Fruit fly (Drosophila melanogaster) whole organism, embryonic: ENCODE data around the gene CG11241.

Experiments used
- Asciz ChIP-seq: fragments of 200-800 bp; sonication (Bioruptor generic); optimal IDR thresholded peaks from 2 replicates; lab custom pipeline; 2017; ENCODE audit warnings: missing biosample characterization, mild to moderate bottlenecking, missing genetic modification characterization, missing genetic modification reagents
- Atf3 ChIP-seq: fragments of 200-800 bp; sonication (Bioruptor generic); optimal IDR thresholded peaks from 3 replicates; lab custom pipeline; 2016; ENCODE audit warnings: missing biosample characterization, missing genetic modification characterization
- BtbVII ChIP-seq: fragments of 200-800 bp; sonication (Bioruptor generic); optimal IDR thresholded peaks from 3 replicates; lab custom pipeline; 2017; ENCODE audit warnings: missing biosample characterization, mild to moderate bottlenecking, missing genetic modification characterization
- C15 ChIP-seq: fragments of 200-800 bp; sonication (Bioruptor generic); IDR thresholded peaks from 3 replicates; pipeline ENCODE4 v1.3.6; 2022; ENCODE audit warnings: missing biosample characterization, missing genetic modification characterization
- CG10321 ChIP-seq: fragments of 200-800 bp; sonication (Bioruptor generic); IDR thresholded peaks from 2 replicates; pipeline ENCODE4 v1.3.6; 2022; ENCODE audit warnings: missing biosample characterization, missing genetic modification characterization
- CG11085 ChIP-seq: fragments of 200-800 bp; sonication (Bioruptor generic); IDR thresholded peaks from 2 replicates; pipeline ENCODE4 v1.3.6; 2022; ENCODE audit warnings: missing biosample characterization, missing genetic modification characterization
- CG11093 ChIP-seq: fragments of 200-800 bp; sonication (Bioruptor generic); IDR thresholded peaks from 3 replicates; pipeline ENCODE4 v1.3.6; 2022; ENCODE audit warnings: missing biosample characterization, missing genetic modification characterization
- CG11723 ChIP-seq: fragments of 200-800 bp; sonication (Bioruptor generic); optimal IDR thresholded peaks from 2 replicates; lab custom pipeline; 2017; ENCODE audit warnings: missing biosample characterization, mild to moderate bottlenecking, missing genetic modification characterization
- CG13123 ChIP-seq: fragments of 200-800 bp; sonication (Bioruptor generic); optimal IDR thresholded peaks from 2 replicates; lab custom pipeline; 2016; ENCODE audit warnings: missing biosample characterization, missing genetic modification characterization
- CG13624 ChIP-seq: fragments of 200-800 bp; sonication (Bioruptor generic); optimal IDR thresholded peaks from 2 replicates; lab custom pipeline; 2016; ENCODE audit warnings: missing biosample characterization, missing genetic modification characterization
- CG14050 ChIP-seq: fragments of 200-800 bp; sonication (Bioruptor generic); IDR thresholded peaks from 3 replicates; pipeline ENCODE4 v1.3.6; 2022; ENCODE audit warnings: missing biosample characterization, missing genetic modification characterization
- CG14710 ChIP-seq: fragments of 200-800 bp; sonication (Bioruptor generic); optimal IDR thresholded peaks from 3 replicates; lab custom pipeline; 2019; ENCODE audit warnings: missing biosample characterization, mild to moderate bottlenecking, missing genetic modification characterization, moderate library complexity
- CG15601 ChIP-seq: fragments of 200-800 bp; sonication (Bioruptor generic); optimal IDR thresholded peaks from 3 replicates; lab custom pipeline; 2019; ENCODE audit warnings: missing biosample characterization, mild to moderate bottlenecking, missing genetic modification characterization, moderate library complexity
- CG1832 ChIP-seq: fragments of 200-800 bp; sonication (Bioruptor generic); optimal IDR thresholded peaks from 2 replicates; lab custom pipeline; 2017; ENCODE audit warnings: missing biosample characterization, mild to moderate bottlenecking, missing genetic modification characterization, inconsistent platforms
- CG2116 ChIP-seq: fragments of 200-800 bp; sonication (Bioruptor generic); optimal IDR thresholded peaks from 3 replicates; lab custom pipeline; 2018; ENCODE audit warnings: missing biosample characterization, mild to moderate bottlenecking, missing genetic modification characterization
- CG30020 ChIP-seq: fragments of 200-800 bp; optimal IDR thresholded peaks from 2 replicates; lab custom pipeline; 2019; ENCODE audit warnings: missing biosample characterization, mild to moderate bottlenecking, missing genetic modification characterization, moderate library complexity
- CG3995 ChIP-seq: fragments of 200-800 bp; sonication (Bioruptor generic); optimal IDR thresholded peaks from 3 replicates; lab custom pipeline; 2016; ENCODE audit warnings: missing biosample characterization, missing genetic modification characterization
- CG4282 ChIP-seq: fragments of 200-800 bp; sonication (Bioruptor generic); optimal IDR thresholded peaks from 2 replicates; lab custom pipeline; 2016; ENCODE audit warnings: missing biosample characterization, missing genetic modification characterization
- CG4328 ChIP-seq: fragments of 200-800 bp; sonication (Bioruptor generic); optimal IDR thresholded peaks from 3 replicates; lab custom pipeline; 2017; ENCODE audit warnings: missing biosample characterization, missing genetic modification reagents, missing genetic modification characterization
- CG6272 ChIP-seq: fragments of 200-800 bp; sonication (Bioruptor generic); IDR thresholded peaks from 2 replicates; pipeline ENCODE4 v1.3.6; 2022; ENCODE audit warnings: missing biosample characterization, missing genetic modification characterization
- CG7271 ChIP-seq: fragments of 200-800 bp; sonication (Bioruptor generic); optimal IDR thresholded peaks from 2 replicates; lab custom pipeline; 2018; ENCODE audit warnings: missing biosample characterization, mild to moderate bottlenecking, missing genetic modification characterization, moderate library complexity
- CG7839 ChIP-seq: fragments of 200-800 bp; sonication (Bioruptor generic); optimal IDR thresholded peaks from 3 replicates; lab custom pipeline; 2018; ENCODE audit warnings: missing biosample characterization, mild to moderate bottlenecking, missing genetic modification characterization, moderate library complexity
- CG7987 ChIP-seq: fragments of 200-800 bp; sonication (Bioruptor generic); optimal IDR thresholded peaks from 2 replicates; lab custom pipeline; 2018; ENCODE audit warnings: missing biosample characterization, mild to moderate bottlenecking, missing genetic modification characterization, moderate library complexity
- Drgx ChIP-seq: fragments of 200-800 bp; sonication (Bioruptor generic); IDR thresholded peaks from 2 replicates; pipeline ENCODE4 v1.3.6; 2022; ENCODE audit warnings: missing biosample characterization, missing genetic modification characterization
- Fer1 ChIP-seq: fragments of 200-800 bp; sonication (Bioruptor generic); optimal IDR thresholded peaks from 2 replicates; lab custom pipeline; 2017; ENCODE audit warnings: missing biosample characterization, mild to moderate bottlenecking, missing genetic modification characterization
- Hr39 ChIP-seq: fragments of >200 bp; optimal IDR thresholded peaks from 2 replicates; lab custom pipeline; 2017
- Hr78 ChIP-seq, 2 experiments: fragments of 200-800 bp in 1 of 2; fragments of >200 bp in 1 of 2; sonication (Bioruptor generic) in 1 of 2; optimal IDR thresholded peaks; 2 replicates each; lab custom pipeline; 2017 to 2019; ENCODE audit warnings: missing biosample characterization in 2 of 2, missing genetic modification characterization in 2 of 2, mild to moderate bottlenecking in 1 of 2, moderate library complexity in 1 of 2
- Sin3A ChIP-seq: fragments of >200 bp; optimal IDR thresholded peaks from 2 replicates; lab custom pipeline; 2018
- Sox102F ChIP-seq: fragments of 200-800 bp; sonication (Bioruptor generic); optimal IDR thresholded peaks from 2 replicates; lab custom pipeline; 2018; ENCODE audit warnings: missing biosample characterization, mild to moderate bottlenecking, missing genetic modification characterization, moderate library complexity
- Tbp ChIP-seq: fragments of >200 bp; optimal IDR thresholded peaks from 2 replicates; lab custom pipeline; 2018; ENCODE audit warnings: missing biosample characterization, missing genetic modification characterization
- Xbp1 ChIP-seq: fragments of 200-800 bp; sonication (Bioruptor generic); optimal IDR thresholded peaks from 3 replicates; lab custom pipeline; 2016; ENCODE audit warnings: missing biosample characterization, mild to moderate bottlenecking, missing genetic modification characterization
- aop ChIP-seq: fragments of 200-800 bp; sonication (Bioruptor generic); IDR thresholded peaks from 2 replicates; pipeline ENCODE4 v1.3.6; 2022; ENCODE audit warnings: missing biosample characterization, missing genetic modification characterization
- ap ChIP-seq: fragments of 200-800 bp; sonication (Bioruptor generic); IDR thresholded peaks from 2 replicates; pipeline ENCODE4 v1.3.6; 2022; ENCODE audit warnings: missing biosample characterization, missing genetic modification characterization
- ara ChIP-seq: fragments of 200-800 bp; sonication (Bioruptor generic); IDR thresholded peaks from 2 replicates; pipeline ENCODE4 v1.3.6; 2022; ENCODE audit warnings: missing biosample characterization, missing genetic modification characterization
- bowl ChIP-seq: fragments of 200-800 bp; sonication (Bioruptor generic); IDR thresholded peaks from 2 replicates; pipeline ENCODE4 v1.3.6; 2022; ENCODE audit warnings: missing biosample characterization, missing genetic modification characterization
- bsh ChIP-seq, 2 experiments: fragments of 200-800 bp; sonication (Bioruptor generic); optimal IDR thresholded peaks; 2 replicates each; lab custom pipeline; 2017 to 2018; ENCODE audit warnings: mild to moderate bottlenecking in 2 of 2, missing biosample characterization in 2 of 2, missing genetic modification characterization in 2 of 2, moderate library complexity in 1 of 2
- cwo ChIP-seq: fragments of 200-800 bp; sonication (Bioruptor generic); optimal IDR thresholded peaks from 3 replicates; lab custom pipeline; 2017; ENCODE audit warnings: missing biosample characterization, missing genetic modification characterization, mild to moderate bottlenecking, moderate library complexity, missing genetic modification reagents
- eve ChIP-seq, 2 experiments: fragments of >200 bp; optimal IDR thresholded peaks; 2 replicates each; lab custom pipeline; 2017; ENCODE audit warnings: missing biosample characterization in 2 of 2, missing genetic modification characterization in 2 of 2
- fru ChIP-seq: fragments of >200 bp; optimal IDR thresholded peaks from 2 replicates; lab custom pipeline; 2017
- gcm ChIP-seq: fragments of 200-800 bp; sonication (Bioruptor generic); optimal IDR thresholded peaks from 2 replicates; lab custom pipeline; 2019; ENCODE audit warnings: missing biosample characterization, mild to moderate bottlenecking, missing genetic modification characterization, moderate library complexity
- jigr1 ChIP-seq: fragments of 200-800 bp; sonication (Bioruptor generic); IDR thresholded peaks from 3 replicates; pipeline ENCODE4 v1.3.6; 2022; ENCODE audit warnings: missing biosample characterization, missing genetic modification characterization
- maf-S ChIP-seq: fragments of 200-800 bp; sonication (Bioruptor generic); optimal IDR thresholded peaks from 2 replicates; lab custom pipeline; 2016; ENCODE audit warnings: missing biosample characterization, missing genetic modification characterization
- odd ChIP-seq: fragments of 200-800 bp; sonication (Bioruptor generic); optimal IDR thresholded peaks from 2 replicates; lab custom pipeline; 2017; ENCODE audit warnings: missing biosample characterization, mild to moderate bottlenecking, missing genetic modification characterization
- pros ChIP-seq: fragments of 200-800 bp; sonication (Bioruptor generic); optimal IDR thresholded peaks from 3 replicates; lab custom pipeline; 2019; ENCODE audit warnings: missing biosample characterization, mild to moderate bottlenecking, missing genetic modification characterization, moderate library complexity
- schlank ChIP-seq: fragments of 200-800 bp; sonication (Bioruptor generic); optimal IDR thresholded peaks from 2 replicates; lab custom pipeline; 2018; ENCODE audit warnings: missing biosample characterization, mild to moderate bottlenecking, missing genetic modification characterization
- sd ChIP-seq: fragments of 200-800 bp; sonication (Bioruptor generic); optimal IDR thresholded peaks from 3 replicates; lab custom pipeline; 2018; ENCODE audit warnings: missing biosample characterization, mild to moderate bottlenecking, missing genetic modification characterization, moderate library complexity
- sisA ChIP-seq: fragments of 200-800 bp; sonication (Bioruptor generic); IDR thresholded peaks from 2 replicates; pipeline ENCODE4 v1.3.6; 2022; ENCODE audit warnings: missing biosample characterization, missing genetic modification characterization
- sr ChIP-seq: fragments of 200-800 bp; sonication (Bioruptor generic); IDR thresholded peaks from 3 replicates; pipeline ENCODE4 v1.3.6; 2022; ENCODE audit warnings: missing biosample characterization, missing genetic modification characterization
- vnd ChIP-seq: fragments of 200-800 bp; sonication (Bioruptor generic); IDR thresholded peaks from 3 replicates; pipeline ENCODE4 v1.3.6; 2022; ENCODE audit warnings: missing biosample characterization, missing genetic modification characterization; ENCODE audit not compliant: partially characterized antibody
- zen2 ChIP-seq: fragments of 200-800 bp; sonication (Bioruptor generic); IDR thresholded peaks from 3 replicates; pipeline ENCODE4 v1.3.6; 2022; ENCODE audit warnings: missing biosample characterization, missing genetic modification characterization; ENCODE audit not compliant: partially characterized antibody

The CG11241 gene

DNA sequence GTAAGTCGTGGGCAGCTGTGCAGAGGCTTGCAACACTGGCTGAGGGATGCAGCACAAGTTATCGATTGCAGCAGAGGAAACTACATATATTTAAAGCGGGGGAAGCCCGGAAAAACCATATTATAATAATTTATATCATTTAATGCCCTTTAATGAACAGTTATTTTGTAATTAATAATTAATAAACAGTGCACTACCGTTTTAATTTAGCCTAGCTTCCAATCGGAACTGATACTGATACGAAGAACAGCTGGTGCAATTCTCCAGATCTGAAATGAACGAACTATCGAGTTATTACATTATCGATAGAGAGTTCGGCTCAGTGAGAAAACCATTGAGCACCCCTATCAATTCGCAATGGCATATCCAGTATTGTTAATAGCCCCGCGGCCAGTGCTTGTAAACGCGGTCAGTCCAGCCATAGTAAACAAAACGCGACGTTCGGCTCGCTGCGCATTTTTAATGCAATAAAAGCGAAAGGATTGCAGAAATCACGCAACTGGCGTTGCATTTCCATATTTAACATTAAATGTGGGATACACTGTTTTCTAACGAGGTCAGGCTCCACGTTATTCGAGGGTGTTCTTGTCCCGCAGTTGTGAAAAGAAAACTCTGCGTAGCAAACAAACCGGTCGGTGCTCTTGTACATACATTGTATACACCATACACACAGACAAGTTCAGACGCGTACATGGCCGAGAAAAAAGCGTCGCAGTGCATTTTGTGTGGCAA, 3.3 kb upstream of the CG11241 start, which contains the start of gene CG7369 (continued):
- peak; percentile 71 for TF ChIP-seq Sox102F (GFP tag; lab: Kevin White, UChicago)
- TF ChIP-seq Hr39 (lab: Kevin White, UChicago), result peak; percentile 58
- peak; percentile 61 for TF ChIP-seq sd
- TF ChIP-seq ap (GFP tag; lab: Robert Waterston, UW), result peak; percentile 47
- no peak for TF ChIP-seq pros (GFP tag; lab: Kevin White, UChicago)
- peak; percentile 74 for TF ChIP-seq CG13123 (GFP tag; lab: Kevin White, UChicago)
- TF ChIP-seq gcm (GFP tag; lab: Kevin White, UChicago), result peak; percentile 55
- TF ChIP-seq sisA (GFP tag; lab: Robert Waterston, UW), result peak; percentile 79; the same call in 1 of the 2 replicates
- TF ChIP-seq Fer1 (GFP tag; lab: Kevin White, UChicago), result peak; percentile 80
- no peak; the same call in none of the 2 replicates for TF ChIP-seq CG11085
- TF ChIP-seq ara (GFP tag; lab: Robert Waterston, UW), result peak; percentile 67
- TF ChIP-seq maf-S, result peak; percentile 4
- TF ChIP-seq CG30020, result peak; percentile 86
- TF ChIP-seq CG4282 (GFP tag; lab: Kevin White, UChicago), result peak; percentile 53
- no peak for TF ChIP-seq fru (lab: Kevin White, UChicago)
- peak; percentile 82 for TF ChIP-seq CG13624 (GFP tag; lab: Kevin White, UChicago)
- TF ChIP-seq schlank (tag; lab: Kevin White, UChicago), result peak; percentile 61
- peak; percentile 71 for TF ChIP-seq CG15601
- peak; percentile 83 for TF ChIP-seq CG11723 (GFP tag; lab: Kevin White, UChicago)
- TF ChIP-seq CG6272 (GFP tag; lab: Robert Waterston, UW), result peak; percentile 75
- peak; percentile 38 for TF ChIP-seq CG7987 (GFP tag; lab: Kevin White, UChicago)
- TF ChIP-seq BtbVII (GFP tag; lab: Kevin White, UChicago), result peak; percentile 81
- no peak for TF ChIP-seq aop (GFP tag; lab: Robert Waterston, UW)
- TF ChIP-seq CG14050, result peak; percentile 52; the same call in 2 of the 3 replicates
- no peak for TF ChIP-seq CG10321
- TF ChIP-seq CG1832 (GFP tag; lab: Kevin White, UChicago), result no peak
- peak; percentile 74 for TF ChIP-seq CG3995
- TF ChIP-seq zen2, result peak; percentile 34; the same call in 1 of the 3 replicates
- TF ChIP-seq vnd (GFP tag; lab: Robert Waterston, UW), result peak; percentile 69; the same call in 2 of the 3 replicates
- peak; percentile 97 for TF ChIP-seq Sin3A (lab: Kevin White, UChicago)
- TF ChIP-seq C15 (GFP tag; lab: Robert Waterston, UW), result no peak
- TF ChIP-seq eve (GFP tag; optimal IDR thresholded peaks at IDR 0.05; lab: Kevin White, UChicago), result no peak
- TF ChIP-seq CG7839 (tag; lab: Kevin White, UChicago), result peak; percentile 75
- peak; percentile 82 for TF ChIP-seq CG4328 (GFP tag; lab: Kevin White, UChicago)
- peak; percentile 68; the same call in 1 of the 3 replicates for TF ChIP-seq jigr1
- TF ChIP-seq bowl (GFP tag; lab: Robert Waterston, UW), result no peak
- peak; percentile 93 for TF ChIP-seq CG2116 (GFP tag; lab: Kevin White, UChicago)
- TF ChIP-seq bsh (GFP tag; optimal IDR thresholded peaks at IDR 0.05; lab: Kevin White, UChicago), result peak; percentile 32 to 54
- peak; percentile 85 for TF ChIP-seq Xbp1 (GFP tag; lab: Kevin White, UChicago)
- TF ChIP-seq sr (GFP tag; lab: Robert Waterston, UW), result peak; percentile 6
- no peak for TF ChIP-seq Tbp (GFP tag; lab: Kevin White, UChicago)
- TF ChIP-seq cwo (GFP tag; lab: Kevin White, UChicago), result peak; percentile 76
- TF ChIP-seq CG7271 (tag; lab: Kevin White, UChicago), result peak; percentile 42
- TF ChIP-seq odd (GFP tag; lab: Kevin White, UChicago), result peak; percentile 78
- peak in 1 of 2 experiments; percentile 11 for TF ChIP-seq Hr78 (GFP tag; optimal IDR thresholded peaks at IDR 0.05; lab: Kevin White, UChicago)
- TF ChIP-seq CG14710 (tag; lab: Kevin White, UChicago), result peak; percentile 87
- TF ChIP-seq CG11093 (GFP tag; lab: Robert Waterston, UW), result peak; percentile 66; the same call in 2 of the 3 replicates
- peak; percentile 5 for TF ChIP-seq Asciz
- peak; percentile 72 for TF ChIP-seq Atf3 (GFP tag; lab: Kevin White, UChicago)
- TF ChIP-seq Drgx, result peak; percentile 69
